Worm (Caenorhabditis elegans): Measurements from ENCODE around the gene F25B5.6.

The F25B5.6 gene

DNA sequence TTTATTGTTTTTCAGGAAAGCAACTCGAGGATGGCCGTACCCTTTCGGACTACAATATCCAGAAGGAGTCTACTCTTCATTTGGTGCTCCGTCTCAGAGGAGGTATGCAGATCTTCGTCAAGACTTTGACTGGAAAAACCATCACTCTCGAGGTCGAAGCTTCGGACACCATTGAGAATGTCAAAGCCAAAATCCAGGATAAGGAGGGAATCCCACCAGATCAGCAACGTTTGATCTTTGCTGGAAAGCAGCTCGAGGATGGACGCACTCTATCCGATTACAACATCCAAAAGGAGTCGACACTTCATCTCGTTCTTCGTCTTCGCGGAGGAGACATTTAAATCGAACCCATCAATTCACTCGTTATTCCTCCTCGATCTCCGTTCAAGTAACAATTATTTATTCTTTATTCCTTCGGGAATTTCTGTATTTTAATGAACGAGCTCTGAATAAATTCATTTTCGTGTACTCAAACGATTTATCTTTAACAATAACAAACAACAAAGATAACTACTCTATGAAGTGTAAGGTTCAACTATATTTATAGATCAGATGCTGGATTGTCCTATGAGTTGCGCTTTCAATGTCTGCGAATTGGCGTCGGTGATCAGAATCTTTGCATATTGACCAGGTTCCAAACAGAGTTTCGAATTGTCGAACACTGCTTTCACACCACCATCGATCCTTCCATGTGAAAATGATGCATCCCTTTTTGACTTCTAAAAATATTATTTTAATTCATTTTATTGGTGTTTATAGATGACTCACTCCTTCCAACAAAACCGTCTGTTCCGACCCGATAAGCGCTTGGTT lies 5.0 kb downstream of the F25B5.6 start (continued):
- TF ChIP-seq nhr-28 (tag; optimal IDR thresholded peaks at IDR 0.05) (no peak), ceh-44 (GFP tag; IDR thresholded peaks at IDR 0.05) (no peak), ztf-7 (tag; optimal IDR thresholded peaks at IDR 0.05) (no peak), egl-43 (GFP tag; IDR thresholded peaks at IDR 0.05) (no peak), aly-2 (tag; optimal IDR thresholded peaks at IDR 0.05) (peak; percentile 55), unc-39 (tag; optimal IDR thresholded peaks at IDR 0.05) (no peak), saeg-2 (GFP tag; IDR thresholded peaks at IDR 0.05) (peak; percentile 9), mxl-3 (GFP tag; optimal IDR thresholded peaks at IDR 0.05) (peak; percentile 29), mes-2 (tag; optimal IDR thresholded peaks at IDR 0.05; ENCODE audit: poor library complexity, severe bottlenecking) (peak; percentile 64), spr-3 (GFP tag; optimal IDR thresholded peaks at IDR 0.05) (no peak), Y48G9A.11 (GFP tag; IDR thresholded peaks at IDR 0.05) (peak; percentile 25), snpc-1.2 (GFP tag; IDR thresholded peaks at IDR 0.05) (no peak), nhr-111 (GFP tag; optimal IDR thresholded peaks at IDR 0.05) (peak; percentile 31), lim-7 (GFP tag; IDR thresholded peaks at IDR 0.05) (peak; percentile 66), unc-62 (GFP tag; optimal IDR thresholded peaks at IDR 0.05 in 1 of 2) (peak in 1 of 2 experiments; percentile 90), unc-62 (tag; optimal IDR thresholded peaks at IDR 0.05) (no peak), tra-1 (GFP tag; IDR thresholded peaks at IDR 0.05) (no peak), ceh-82 (tag; optimal IDR thresholded peaks at IDR 0.05) (no peak), daf-19 (GFP tag; conservative IDR thresholded peaks at IDR 0.05) (peak; percentile 55; the same call in 1 of the 2 replicates), dpl-1 (GFP tag; optimal IDR thresholded peaks at IDR 0.05) (peak; percentile 2), ceh-20 (GFP tag; IDR thresholded peaks at IDR 0.05) (peak; percentile 8; the same call in 1 of the 2 replicates), ctbp-1 (GFP tag; IDR thresholded peaks at IDR 0.05) (0 out of 2 replicates have a peak, but pooled peaks have one; percentile 18), fos-1 (tag; optimal IDR thresholded peaks at IDR 0.05) (no peak), lir-3 (tag; optimal IDR thresholded peaks at IDR 0.05) (peak; percentile 38), dmd-8 (GFP tag; IDR thresholded peaks at IDR 0.05) (no peak), nhr-6 (tag; optimal IDR thresholded peaks at IDR 0.05) (no peak), D1046.2 (GFP tag; IDR thresholded peaks at IDR 0.05) (no peak), ceh-28 (tag; optimal IDR thresholded peaks at IDR 0.05) (no peak), nhr-102 (tag; optimal IDR thresholded peaks at IDR 0.05) (peak; percentile 91), pha-4 (GFP tag; IDR thresholded peaks at IDR 0.05) (peak; percentile 48; the same call in 1 of the 2 replicates), pha-4 (tag; optimal IDR thresholded peaks at IDR 0.05) (peak; percentile 31), ZK337.2 (GFP tag; IDR thresholded peaks at IDR 0.05) (peak; percentile 13; the same call in 1 of the 2 replicates), hif-1 (tag; optimal IDR thresholded peaks at IDR 0.05) (peak in 1 of 2 experiments; percentile 2)

DNA sequence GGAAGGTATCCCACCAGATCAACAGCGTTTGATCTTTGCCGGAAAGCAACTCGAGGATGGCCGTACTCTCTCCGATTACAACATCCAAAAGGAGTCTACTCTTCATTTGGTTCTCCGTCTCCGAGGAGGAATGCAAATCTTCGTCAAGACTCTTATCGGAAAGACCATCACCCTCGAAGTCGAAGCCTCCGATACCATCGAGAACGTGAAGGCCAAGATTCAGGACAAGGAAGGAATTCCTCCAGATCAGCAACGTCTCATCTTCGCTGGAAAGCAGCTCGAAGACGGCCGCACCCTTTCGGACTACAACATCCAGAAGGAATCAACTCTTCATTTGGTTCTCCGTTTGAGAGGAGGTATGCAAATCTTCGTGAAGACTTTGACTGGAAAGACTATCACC lies 6.4 kb downstream of the F25B5.6 start:
- TF ChIP-seq nhr-6 (tag; optimal IDR thresholded peaks at IDR 0.05) (no peak), nhr-76 (tag; optimal IDR thresholded peaks at IDR 0.05) (no peak), lin-29 (GFP tag; IDR thresholded peaks at IDR 0.05) (no peak), T26A8.4 (GFP tag; IDR thresholded peaks at IDR 0.05) (no peak), egl-27 (tag; optimal IDR thresholded peaks at IDR 0.05) (no peak), hmg-1.1 (GFP tag; IDR thresholded peaks at IDR 0.05) (0 out of 2 replicates have a peak, but pooled peaks have one; percentile 13), F37D6.2 (tag; optimal IDR thresholded peaks at IDR 0.05) (no peak), ZK546.5 (tag; optimal IDR thresholded peaks at IDR 0.05) (no peak), Y48G9A.11 (GFP tag; IDR thresholded peaks at IDR 0.05) (no peak), zfp-2 (tag; optimal IDR thresholded peaks at IDR 0.05) (no peak), nhr-77 (tag; optimal IDR thresholded peaks at IDR 0.05) (no peak), R02D3.7 (tag; optimal IDR thresholded peaks at IDR 0.05) (no peak), ztf-7 (tag; optimal IDR thresholded peaks at IDR 0.05) (no peak), pqm-1 (tag; optimal IDR thresholded peaks at IDR 0.05) (no peak), lin-15B (tag; optimal IDR thresholded peaks at IDR 0.05) (no peak), hlh-30 (tag; optimal IDR thresholded peaks at IDR 0.05; ENCODE audit: insufficient read depth) (no peak), nhr-10 (tag; optimal IDR thresholded peaks at IDR 0.05) (no peak), ceh-82 (tag; optimal IDR thresholded peaks at IDR 0.05) (no peak), pha-4 (GFP tag; IDR thresholded peaks at IDR 0.05) (peak; percentile 5; the same call in 1 of the 2 replicates), pha-4 (tag; optimal IDR thresholded peaks at IDR 0.05) (no peak), egl-43 (GFP tag; IDR thresholded peaks at IDR 0.05) (peak; percentile 52; the same call in 1 of the 2 replicates), mxl-2 (GFP tag; conservative IDR thresholded peaks at IDR 0.05) (no peak), ctbp-1 (GFP tag; IDR thresholded peaks at IDR 0.05) (0 out of 2 replicates have a peak, but pooled peaks have one; percentile 6), ceh-32 (tag; optimal IDR thresholded peaks at IDR 0.05; ENCODE audit: poor library complexity) (no peak), hif-1 (tag; optimal IDR thresholded peaks at IDR 0.05) (no peak), lir-3 (tag; optimal IDR thresholded peaks at IDR 0.05) (no peak), nhr-102 (tag; optimal IDR thresholded peaks at IDR 0.05) (no peak)
